Fruit fly (Drosophila melanogaster): ENCODE measurements around the gene Ndc80.

Gene Ndc80

DNA sequence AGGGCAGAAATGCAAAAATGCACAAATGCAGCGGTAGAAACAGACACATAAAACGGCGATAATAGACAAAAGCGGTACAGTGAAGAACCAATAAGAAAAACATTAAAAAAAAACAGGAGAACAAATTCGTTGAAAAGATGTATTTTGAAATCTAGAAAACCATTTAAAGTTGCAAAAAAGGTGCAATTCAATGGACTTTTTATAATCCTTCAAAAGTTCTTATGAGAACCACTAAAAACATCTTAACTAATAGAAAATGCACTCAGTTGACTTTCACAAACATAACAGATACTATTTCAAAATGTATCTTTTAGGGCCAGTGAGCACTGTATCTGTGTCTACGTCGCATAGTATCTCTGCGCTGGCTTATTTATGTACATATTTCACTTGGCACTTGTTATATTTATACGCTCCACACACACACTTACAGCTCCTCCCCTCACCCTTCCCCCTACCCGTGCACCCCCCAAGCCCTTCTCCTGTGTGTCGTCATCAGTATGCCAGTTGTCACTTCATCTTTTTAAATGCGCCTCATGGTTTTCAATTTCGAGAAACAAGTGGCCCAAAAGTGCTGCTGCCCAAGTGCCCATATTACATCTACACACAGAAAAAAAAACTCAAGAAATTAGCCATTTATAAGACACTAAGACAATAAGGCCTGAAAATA, 46.2 kb downstream of the Ndc80 start (continued):
- peak; percentile 7 for TF ChIP-seq CG31627 (GFP tag; optimal IDR thresholded peaks at IDR 0.05)
- TF ChIP-seq fd85E (GFP tag; optimal IDR thresholded peaks at IDR 0.05): no peak
- TF ChIP-seq dac (GFP tag; optimal IDR thresholded peaks at IDR 0.05): no peak
- TF ChIP-seq Ets21C (GFP tag; optimal IDR thresholded peaks at IDR 0.05): no peak
- TF ChIP-seq Ets96B (tag; optimal IDR thresholded peaks at IDR 0.05): peak; percentile 20
- peak; percentile 49 for TF ChIP-seq pdm3 (GFP tag; optimal IDR thresholded peaks at IDR 0.05)
- TF ChIP-seq achi (GFP tag; optimal IDR thresholded peaks at IDR 0.05): peak; percentile 33
- no peak for TF ChIP-seq CG8632 (GFP tag; optimal IDR thresholded peaks at IDR 0.05)
- peak; percentile 56; the same call in 1 of the 2 replicates for TF ChIP-seq CG15336 (GFP tag; IDR thresholded peaks at IDR 0.05)
- peak; percentile 71 for TF ChIP-seq Eip78C (GFP tag)
- TF ChIP-seq fkh (GFP tag; optimal IDR thresholded peaks at IDR 0.05): no peak
- no peak for TF ChIP-seq Smox (GFP tag; optimal IDR thresholded peaks at IDR 0.05)
- no peak for TF ChIP-seq Blimp-1 (GFP tag; optimal IDR thresholded peaks at IDR 0.05)
- TF ChIP-seq CG4318 (GFP tag; optimal IDR thresholded peaks at IDR 0.05): peak; percentile 25
- TF ChIP-seq Sox14 (GFP tag; optimal IDR thresholded peaks at IDR 0.05): peak; percentile 60

dm6 chrX:13563483-13564443, 48.1 kb downstream of the Ndc80 start, which contains the start of the genes CG46311 and Tpst:
Gene CG46311 (plus strand): TSS chrX:13563823.
Gene Tpst (plus strand): TSS chrX:13563823.
- TF ChIP-seq Ets21C (GFP tag; optimal IDR thresholded peaks at IDR 0.05) (no peak), salr (GFP tag; optimal IDR thresholded peaks at IDR 0.05) (no peak), ss (GFP tag; optimal IDR thresholded peaks at IDR 0.05) (peak; percentile 22 to 81), fd59A (GFP tag; optimal IDR thresholded peaks at IDR 0.05) (no peak), OdsH (GFP tag; optimal IDR thresholded peaks at IDR 0.05) (no peak), CG8632 (GFP tag; optimal IDR thresholded peaks at IDR 0.05) (no peak), CG15336 (GFP tag; IDR thresholded peaks at IDR 0.05) (peak; percentile 24; the same call in 1 of the 2 replicates), Met (GFP tag; optimal IDR thresholded peaks at IDR 0.05) (peak; percentile 38), CG11762 (GFP tag; optimal IDR thresholded peaks at IDR 0.05; ENCODE audit: insufficient read depth) (no peak), Smox (GFP tag; optimal IDR thresholded peaks at IDR 0.05) (peak; percentile 22), Hr4 (GFP tag; optimal IDR thresholded peaks at IDR 0.05) (no peak), CG31627 (GFP tag; optimal IDR thresholded peaks at IDR 0.05) (peak; percentile 66), Blimp-1 (GFP tag; optimal IDR thresholded peaks at IDR 0.05) (no peak), CG6854 (GFP tag; optimal IDR thresholded peaks at IDR 0.05) (peak; percentile 65), topi (GFP tag; optimal IDR thresholded peaks at IDR 0.05) (peak; percentile 12), vri (GFP tag; optimal IDR thresholded peaks at IDR 0.05) (no peak), CG7368 (GFP tag; optimal IDR thresholded peaks at IDR 0.05) (no peak), fd85E (GFP tag; optimal IDR thresholded peaks at IDR 0.05) (no peak), CG16779 (tag; optimal IDR thresholded peaks at IDR 0.05) (no peak), Hr38 (GFP tag; optimal IDR thresholded peaks at IDR 0.05) (no peak), CG10669 (GFP tag; optimal IDR thresholded peaks at IDR 0.05) (no peak), dac (GFP tag; optimal IDR thresholded peaks at IDR 0.05) (no peak), eg (GFP tag; IDR thresholded peaks at IDR 0.05) (peak; percentile 47; the same call in 1 of the 3 replicates), Sox15 (GFP tag; optimal IDR thresholded peaks at IDR 0.05) (no peak), CG1621 (tag; optimal IDR thresholded peaks at IDR 0.05) (peak; percentile 27), esn (GFP tag; optimal IDR thresholded peaks at IDR 0.05) (peak; percentile 39), Sox14 (GFP tag; optimal IDR thresholded peaks at IDR 0.05) (peak; percentile 38), acj6 (GFP tag; optimal IDR thresholded peaks at IDR 0.05) (peak; percentile 10), Eip78C (GFP tag) (peak; percentile 86), fkh (GFP tag; optimal IDR thresholded peaks at IDR 0.05) (peak; percentile 47), pdm3 (GFP tag; optimal IDR thresholded peaks at IDR 0.05) (peak; percentile 50), Sox102F (GFP tag; optimal IDR thresholded peaks at IDR 0.05) (no peak), Hr39 (GFP tag; optimal IDR thresholded peaks at IDR 0.05) (peak; percentile 63), spab (GFP tag; optimal IDR thresholded peaks at IDR 0.05) (no peak), achi (GFP tag; optimal IDR thresholded peaks at IDR 0.05) (no peak), CG8319 (GFP tag; optimal IDR thresholded peaks at IDR 0.05) (no peak), CG3032 (tag; optimal IDR thresholded peaks at IDR 0.05) (peak; percentile 26), Gug (GFP tag; IDR thresholded peaks at IDR 0.05) (no peak), CG10631 (GFP tag; optimal IDR thresholded peaks at IDR 0.05) (no peak), Eip93F (GFP tag; optimal IDR thresholded peaks at IDR 0.05) (no peak), cyc (GFP tag; optimal IDR thresholded peaks at IDR 0.05) (peak; percentile 65), CG32006 (GFP tag; optimal IDR thresholded peaks at IDR 0.05) (no peak)
